Worm (Caenorhabditis elegans) whole organism, L4/young adult: ENCODE results near the gene R05A10.4.

Experiments used
- W03F9.2 ChIP-seq: fragments of 150-350 bp; optimal IDR thresholded peaks from 2 replicates; lab custom pipeline; 2014; ENCODE audit warnings: missing biosample characterization, missing genetic modification characterization
- him-1 ChIP-seq: sonication (generic microtip); optimal IDR thresholded peaks from 2 replicates; lab custom pipeline; 2016; ENCODE audit warnings: missing genotype, missing genetic modification reagents, missing genetic modification characterization, missing compliant biosample characterization

- TF ChIP-seq W03F9.2 (no peak), him-1 (tag; lab: Kevin White, UChicago) (no peak)
Measured at ce11 chrIV:14131770-14132169, 40.5 kb upstream of the R05A10.4 start, which contains the start of gene srz-59.
